Worm (Caenorhabditis elegans) whole organism, L1 larva: ENCODE measurements around the gene ZK218.5.

Experiments used
- alr-1 ChIP-seq: fragments of 200-800 bp; sonication (Bioruptor generic); optimal IDR thresholded peaks from 2 replicates; lab custom pipeline; 2018; ENCODE audit warnings: borderline replicate concordance, mild to moderate bottlenecking, missing genetic modification characterization, missing compliant biosample characterization
- ama-1 ChIP-seq: fragments of 150-350 bp; optimal IDR thresholded peaks from 2 replicates; lab custom pipeline; 2014
- jun-1 ChIP-seq: fragments of 150-350 bp; optimal IDR thresholded peaks from 2 replicates; lab custom pipeline; 2014; ENCODE audit warnings: missing biosample characterization, missing genetic modification reagents, missing genetic modification characterization
- lsy-2 ChIP-seq, 2 experiments: fragments of 150-350 bp; optimal IDR thresholded peaks; 2 replicates each; lab custom pipeline; 2014; ENCODE audit warnings: missing biosample characterization in 2 of 2, missing genetic modification characterization in 2 of 2
- nhr-237 ChIP-seq: fragments of 150-350 bp; optimal IDR thresholded peaks from 2 replicates; lab custom pipeline; 2014; ENCODE audit warnings: missing biosample characterization, missing genetic modification characterization
- nhr-76 ChIP-seq: sonication (generic microtip); optimal IDR thresholded peaks from 2 replicates; lab custom pipeline; 2017; ENCODE audit warnings: missing biosample characterization, missing genetic modification characterization
- nhr-77 ChIP-seq: fragments of 150-350 bp; optimal IDR thresholded peaks from 2 replicates; lab custom pipeline; 2014; ENCODE audit warnings: missing biosample characterization, missing genetic modification characterization
- pqm-1 ChIP-seq: sonication (generic microtip); optimal IDR thresholded peaks from 3 replicates; lab custom pipeline; 2017; ENCODE audit warnings: missing biosample characterization, missing genetic modification characterization
- snpc-4 ChIP-seq: fragments of 150-350 bp; optimal IDR thresholded peaks from 2 replicates; lab custom pipeline; 2014; ENCODE audit warnings: missing biosample characterization, missing genetic modification characterization
- unc-30 ChIP-seq: sonication (generic microtip); optimal IDR thresholded peaks from 2 replicates; lab custom pipeline; 2017; ENCODE audit warnings: missing biosample characterization, missing genetic modification characterization
- unc-62 ChIP-seq: fragments of 150-350 bp; optimal IDR thresholded peaks from 2 replicates; lab custom pipeline; 2014; ENCODE audit warnings: missing biosample characterization, missing genetic modification reagents, missing genetic modification characterization
- ztf-11 ChIP-seq, 2 experiments: sonication (generic microtip); optimal IDR thresholded peaks; 2 replicates each; lab custom pipeline; 2016 to 2017; ENCODE audit warnings: missing genetic modification characterization in 2 of 2, missing biosample characterization in 1 of 2, missing compliant biosample characterization in 1 of 2

DNA sequence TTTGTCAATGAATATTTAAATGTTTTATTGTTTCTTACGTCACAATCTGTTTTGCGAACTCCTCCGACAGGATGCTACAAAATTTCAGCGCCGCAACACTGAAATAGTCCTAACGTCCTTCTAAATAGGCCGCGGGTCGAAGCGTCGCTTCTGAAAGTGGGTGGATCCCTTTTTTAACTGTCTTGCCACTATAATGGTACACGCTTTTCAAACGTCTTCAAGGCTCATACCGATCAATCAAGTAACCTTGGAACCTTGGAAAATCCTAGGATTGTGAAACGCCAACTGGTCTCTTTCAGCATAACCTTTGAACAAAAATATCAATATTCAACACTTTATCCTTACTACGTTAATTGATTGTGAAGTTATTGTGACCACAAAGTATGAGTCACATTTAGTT is 34.3 kb upstream of the ZK218.5 start:
- TF ChIP-seq ztf-11 (tag; optimal IDR thresholded peaks at IDR 0.05; lab: Kevin White, UChicago) (no peak), ama-1 (lab: Kevin White, UChicago) (no peak), nhr-76 (tag; lab: Kevin White, UChicago) (no peak), unc-30 (tag; lab: Kevin White, UChicago) (no peak), nhr-77 (tag; lab: Kevin White, UChicago) (no peak), snpc-4 (tag; lab: Kevin White, UChicago) (no peak), pqm-1 (tag; lab: Kevin White, UChicago) (no peak), nhr-237 (no peak), lsy-2 (tag; optimal IDR thresholded peaks at IDR 0.05; lab: Kevin White, UChicago) (no peak), alr-1 (tag; lab: Kevin White, UChicago) (no peak), unc-62 (GFP tag; lab: Kevin White, UChicago) (no peak), jun-1 (no peak)
